Worm (Caenorhabditis elegans) whole organism, L1 larva: ENCODE results near the gene syx-2.

Experiments
- C16A3.4 ChIP-seq: fragments of 150-350 bp; optimal IDR thresholded peaks from 2 replicates; lab custom pipeline; 2014; ENCODE audit warnings: missing biosample characterization, missing genetic modification characterization
- C34B4.2 ChIP-seq: sonication (generic microtip); optimal IDR thresholded peaks from 2 replicates; lab custom pipeline; 2017; ENCODE audit warnings: mild to moderate bottlenecking, missing genetic modification characterization, missing compliant biosample characterization
- ama-1 ChIP-seq: fragments of 150-350 bp; optimal IDR thresholded peaks from 2 replicates; lab custom pipeline; 2014
- blmp-1 ChIP-seq: fragments of 150-350 bp; optimal IDR thresholded peaks from 2 replicates; lab custom pipeline; 2014; ENCODE audit warnings: missing biosample characterization, missing genetic modification characterization
- ceh-63 ChIP-seq: fragments of 200-800 bp; sonication (Bioruptor generic); optimal IDR thresholded peaks from 2 replicates; lab custom pipeline; 2018; ENCODE audit warnings: mild to moderate bottlenecking, missing genetic modification characterization, missing compliant biosample characterization
- ceh-8 ChIP-seq: fragments of 200-800 bp; sonication (Bioruptor generic); optimal IDR thresholded peaks from 2 replicates; lab custom pipeline; 2018; ENCODE audit warnings: mild to moderate bottlenecking, missing genetic modification characterization, moderate library complexity, missing compliant biosample characterization
- ceh-90 ChIP-seq: sonication (generic microtip); optimal IDR thresholded peaks from 2 replicates; lab custom pipeline; 2016; ENCODE audit warnings: missing genetic modification characterization, missing compliant biosample characterization
- ces-1 ChIP-seq: fragments of 150-350 bp; optimal IDR thresholded peaks from 2 replicates; lab custom pipeline; 2014; ENCODE audit warnings: missing biosample characterization, missing genetic modification reagents, missing genetic modification characterization
- dsc-1 ChIP-seq: sonication (generic microtip); optimal IDR thresholded peaks from 2 replicates; lab custom pipeline; 2016; ENCODE audit warnings: mild to moderate bottlenecking, missing genetic modification characterization, missing compliant biosample characterization
- egl-13 ChIP-seq: sonication (generic microtip); optimal IDR thresholded peaks from 2 replicates; lab custom pipeline; 2016; ENCODE audit warnings: missing genotype, missing genetic modification reagents, missing genetic modification characterization, missing compliant biosample characterization
- egl-27 ChIP-seq, 2 experiments: fragments of 150-350 bp in 1 of 2; sonication (generic microtip); optimal IDR thresholded peaks; 3 replicates each; lab custom pipeline; 2017 to 2018; ENCODE audit warnings: missing biosample characterization in 2 of 2, missing genetic modification characterization in 2 of 2, missing genetic modification reagents in 2 of 2
- elt-3 ChIP-seq, 6 experiments: fragments of 150-350 bp in 1 of 6; sonication (generic microtip); optimal IDR thresholded peaks; 2 replicates each; lab custom pipeline; 2017 to 2018; ENCODE audit warnings: missing biosample characterization in 6 of 6, missing genetic modification characterization in 6 of 6, inconsistent platforms in 1 of 6
- ets-5 ChIP-seq: fragments of 200-800 bp; sonication (Bioruptor generic); IDR thresholded peaks from 2 replicates; pipeline ENCODE4 v1.3.6; 2022; ENCODE audit warnings: missing genetic modification characterization, missing compliant biosample characterization
- fkh-10 ChIP-seq: sonication (generic microtip); optimal IDR thresholded peaks from 2 replicates; lab custom pipeline; 2017; ENCODE audit warnings: missing biosample characterization, missing genetic modification reagents, missing genetic modification characterization
- fkh-4 ChIP-seq: sonication (generic microtip); optimal IDR thresholded peaks from 2 replicates; lab custom pipeline; 2016; ENCODE audit warnings: missing compliant biosample characterization, missing genetic modification characterization, borderline replicate concordance
- hpl-2 ChIP-seq: fragments of 150-350 bp; optimal IDR thresholded peaks from 2 replicates; lab custom pipeline; 2014; ENCODE audit warnings: missing biosample characterization, missing genetic modification reagents, missing genetic modification characterization
- irx-1 ChIP-seq: sonication (generic microtip); optimal IDR thresholded peaks from 2 replicates; lab custom pipeline; 2016; ENCODE audit warnings: missing genetic modification characterization, missing compliant biosample characterization
- jun-1 ChIP-seq: fragments of 150-350 bp; optimal IDR thresholded peaks from 2 replicates; lab custom pipeline; 2014; ENCODE audit warnings: missing biosample characterization, missing genetic modification reagents, missing genetic modification characterization
- lin-14 ChIP-seq: fragments of 200-800 bp; sonication (Bioruptor generic); optimal IDR thresholded peaks from 2 replicates; lab custom pipeline; 2018; ENCODE audit warnings: mild to moderate bottlenecking, missing genetic modification characterization, moderate library complexity, missing compliant biosample characterization
- lin-35 ChIP-seq, 2 experiments: fragments of 150-350 bp; optimal IDR thresholded peaks; 2 replicates each; lab custom pipeline; 2014; ENCODE audit warnings: missing biosample characterization in 2 of 2, missing genetic modification characterization in 2 of 2, missing genetic modification reagents in 2 of 2
- lir-3 ChIP-seq: sonication (generic microtip); optimal IDR thresholded peaks from 2 replicates; lab custom pipeline; 2016; ENCODE audit warnings: mild to moderate bottlenecking, missing genetic modification characterization, moderate library complexity, missing compliant biosample characterization; ENCODE audit not compliant: poor library complexity
- lsy-2 ChIP-seq, 2 experiments: fragments of 150-350 bp; optimal IDR thresholded peaks; 2 replicates each; lab custom pipeline; 2014; ENCODE audit warnings: missing biosample characterization in 2 of 2, missing genetic modification characterization in 2 of 2
- mab-9 ChIP-seq: fragments of 200-800 bp; sonication (Bioruptor generic); IDR thresholded peaks from 2 replicates; pipeline ENCODE4 v1.3.6; 2022; ENCODE audit warnings: missing genetic modification reagents, missing genetic modification characterization, missing compliant biosample characterization
- mdl-1 ChIP-seq, 2 experiments: fragments of 150-350 bp; optimal IDR thresholded peaks; 2 replicates each; lab custom pipeline; 2014 to 2017; ENCODE audit warnings: missing biosample characterization in 2 of 2, missing genetic modification characterization in 2 of 2, inconsistent platforms in 1 of 2
- mef-2 ChIP-seq: fragments of 150-350 bp; optimal IDR thresholded peaks from 2 replicates; lab custom pipeline; 2014; ENCODE audit warnings: missing biosample characterization, missing genetic modification characterization
- nhr-12 ChIP-seq: sonication (generic microtip); optimal IDR thresholded peaks from 2 replicates; lab custom pipeline; 2017; ENCODE audit warnings: missing biosample characterization, missing genetic modification characterization
- nhr-19 ChIP-seq: fragments of 200-800 bp; sonication (Bioruptor generic); conservative IDR thresholded peaks from 2 replicates; pipeline ENCODE4 v1.3.6; 2022; ENCODE audit warnings: missing genetic modification characterization, missing compliant biosample characterization
- nhr-20 ChIP-seq: sonication (generic microtip); optimal IDR thresholded peaks from 2 replicates; lab custom pipeline; 2016; ENCODE audit warnings: mild to moderate bottlenecking, missing genetic modification characterization, missing compliant biosample characterization
- nhr-28 ChIP-seq: fragments of 150-350 bp; optimal IDR thresholded peaks from 2 replicates; lab custom pipeline; 2014; ENCODE audit warnings: missing biosample characterization, missing genetic modification characterization
- nhr-47 ChIP-seq: sonication (generic microtip); optimal IDR thresholded peaks from 2 replicates; lab custom pipeline; 2016; ENCODE audit warnings: mild to moderate bottlenecking, missing genetic modification characterization, moderate library complexity, missing compliant biosample characterization
- nhr-71 ChIP-seq: sonication (generic microtip); optimal IDR thresholded peaks from 2 replicates; lab custom pipeline; 2016; ENCODE audit warnings: mild to moderate bottlenecking, missing genetic modification characterization, moderate library complexity, missing compliant biosample characterization
- nhr-85 ChIP-seq: sonication (generic microtip); peaks from one replicate; lab custom pipeline; 2016; ENCODE audit warnings: missing genetic modification characterization, inconsistent platforms, missing compliant biosample characterization
- nhr-90 ChIP-seq: sonication (generic microtip); optimal IDR thresholded peaks from 2 replicates; lab custom pipeline; 2016; ENCODE audit warnings: mild to moderate bottlenecking, missing genetic modification characterization, missing compliant biosample characterization; ENCODE audit not compliant: poor library complexity
- pag-3 ChIP-seq: sonication (generic microtip); optimal IDR thresholded peaks from 2 replicates; lab custom pipeline; 2017; ENCODE audit warnings: missing genetic modification characterization, mild to moderate bottlenecking, missing compliant biosample characterization, antibody characterized with exemption, borderline replicate concordance; ENCODE audit not compliant: insufficient read depth
- pax-3 ChIP-seq: fragments of 200-800 bp; sonication (Bioruptor generic); optimal IDR thresholded peaks from 2 replicates; lab custom pipeline; 2018; ENCODE audit warnings: mild to moderate bottlenecking, missing genetic modification characterization, moderate library complexity, missing compliant biosample characterization
- rnt-1 ChIP-seq: sonication (generic microtip); optimal IDR thresholded peaks from 2 replicates; lab custom pipeline; 2016; ENCODE audit warnings: mild to moderate bottlenecking, missing genetic modification characterization, moderate library complexity, missing compliant biosample characterization
- skn-1 ChIP-seq: fragments of 150-350 bp; optimal IDR thresholded peaks from 2 replicates; lab custom pipeline; 2014; ENCODE audit warnings: missing biosample characterization, missing genetic modification characterization
- snpc-4 ChIP-seq: fragments of 150-350 bp; optimal IDR thresholded peaks from 2 replicates; lab custom pipeline; 2014; ENCODE audit warnings: missing biosample characterization, missing genetic modification characterization
- snu-23 ChIP-seq: sonication (generic microtip); optimal IDR thresholded peaks from 2 replicates; lab custom pipeline; 2016; ENCODE audit warnings: missing genetic modification characterization, missing compliant biosample characterization
- swsn-7 ChIP-seq: sonication (generic microtip); optimal IDR thresholded peaks from 2 replicates; lab custom pipeline; 2016; ENCODE audit warnings: missing genetic modification characterization, missing compliant biosample characterization
- tbx-2 ChIP-seq: sonication (generic microtip); optimal IDR thresholded peaks from 2 replicates; lab custom pipeline; 2016; ENCODE audit warnings: missing genetic modification characterization, missing compliant biosample characterization
- unc-130 ChIP-seq: fragments of 150-350 bp; optimal IDR thresholded peaks from 2 replicates; lab custom pipeline; 2017; ENCODE audit warnings: missing biosample characterization, missing genetic modification characterization, inconsistent platforms
- vab-15 ChIP-seq: sonication (generic microtip); optimal IDR thresholded peaks from 2 replicates; lab custom pipeline; 2017; ENCODE audit warnings: missing genotype, mild to moderate bottlenecking, missing genetic modification characterization, missing compliant biosample characterization
- ztf-11 ChIP-seq, 2 experiments: sonication (generic microtip); optimal IDR thresholded peaks; 2 replicates each; lab custom pipeline; 2016 to 2017; ENCODE audit warnings: missing genetic modification characterization in 2 of 2, missing biosample characterization in 1 of 2, missing compliant biosample characterization in 1 of 2
- ztf-4 ChIP-seq: fragments of 150-350 bp; optimal IDR thresholded peaks from 2 replicates; lab custom pipeline; 2014; ENCODE audit warnings: missing biosample characterization, missing genetic modification characterization

Gene syx-2

DNA sequence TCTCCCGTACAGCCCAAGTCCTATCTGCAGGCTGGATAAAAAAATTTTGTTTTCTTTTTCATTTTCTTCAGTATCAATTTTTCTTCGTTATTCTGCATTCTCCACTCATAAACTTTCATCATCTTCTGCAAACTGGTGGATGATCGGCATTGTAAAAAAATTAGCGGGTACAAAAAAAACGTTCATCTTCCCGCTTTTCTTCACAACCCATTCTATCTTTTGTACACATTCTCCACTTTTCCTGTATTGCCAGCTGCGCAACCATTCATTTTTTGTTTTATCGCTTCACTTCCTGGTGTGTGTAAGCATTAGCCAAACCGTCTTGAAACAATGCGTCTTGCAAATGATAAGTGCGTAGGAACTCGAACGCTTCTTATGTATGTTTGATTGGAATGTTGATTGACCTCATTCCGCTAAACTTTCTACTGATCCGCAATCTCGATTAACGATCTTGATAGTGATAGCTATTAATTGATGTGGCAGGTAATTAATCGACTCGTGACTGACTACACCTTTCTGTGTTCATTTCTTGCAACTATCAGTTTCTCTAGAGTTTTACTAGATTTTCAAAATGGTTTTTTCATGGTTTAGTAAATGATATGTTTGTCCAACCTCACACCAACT, 14.6 kb downstream of the syx-2 start (continued):
- no peak for TF ChIP-seq nhr-28 (tag; lab: Kevin White, UChicago)
- TF ChIP-seq C34B4.2, result no peak
- no peak for TF ChIP-seq ztf-11 (tag; optimal IDR thresholded peaks at IDR 0.05; lab: Kevin White, UChicago)
- no peak for TF ChIP-seq nhr-12
- peak; percentile 19 for TF ChIP-seq nhr-90
- no peak for TF ChIP-seq pax-3 (tag; lab: Kevin White, UChicago)
- TF ChIP-seq irx-1 (tag; lab: Kevin White, UChicago), result no peak
- no peak for TF ChIP-seq ces-1 (GFP tag; lab: Kevin White, UChicago)
- peak; percentile 52 for TF ChIP-seq vab-15 (tag; lab: Kevin White, UChicago)
- TF ChIP-seq skn-1 (tag; lab: Kevin White, UChicago), result no peak
- TF ChIP-seq tbx-2 (tag; lab: Kevin White, UChicago), result no peak
- TF ChIP-seq hpl-2 (GFP tag; lab: Kevin White, UChicago), result no peak

DNA sequence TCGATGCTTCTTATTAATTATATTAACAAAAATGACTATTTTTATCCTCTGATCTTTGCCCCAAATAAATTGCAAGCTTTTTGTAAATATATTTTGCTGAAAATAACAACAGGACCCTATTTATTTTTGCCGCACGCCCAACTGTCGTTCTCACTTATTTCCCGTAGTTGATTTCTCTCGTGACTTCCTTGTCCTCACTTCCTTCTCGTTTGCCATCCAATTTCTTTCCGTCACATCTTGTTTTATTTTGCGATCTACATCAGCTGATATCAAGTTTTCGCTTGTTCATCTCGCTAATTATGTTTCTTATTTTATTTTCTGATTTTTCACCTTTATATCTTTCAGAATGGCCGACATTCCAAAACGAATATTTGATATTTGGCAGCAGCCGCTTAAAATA, 15.4 kb downstream of the syx-2 start, which contains the start of gene F48F7.5:
Gene F48F7.5 (plus strand): TSS at position 340 of the 400 bp plus-strand sequence.
- TF ChIP-seq lin-14 (GFP tag; lab: Kevin White, UChicago) (peak; percentile 92), C34B4.2 (no peak), nhr-71 (tag; lab: Kevin White, UChicago) (peak; percentile 82), ceh-8 (GFP tag; lab: Kevin White, UChicago) (no peak), fkh-4 (tag; lab: Kevin White, UChicago) (no peak), unc-130 (tag; lab: Kevin White, UChicago) (peak; percentile 70), pag-3 (tag; lab: Kevin White, UChicago) (peak; percentile 96), rnt-1 (tag; lab: Kevin White, UChicago) (peak; percentile 50), C16A3.4 (tag; lab: Kevin White, UChicago) (peak; percentile 32), mab-9 (GFP tag; lab: Robert Waterston, UW) (no peak), egl-27 (tag; optimal IDR thresholded peaks at IDR 0.05; lab: Kevin White, UChicago) (no peak), vab-15 (tag; lab: Kevin White, UChicago) (peak; percentile 38), lir-3 (tag; lab: Kevin White, UChicago) (no peak), elt-3 (tag; optimal IDR thresholded peaks at IDR 0.05; lab: Kevin White, UChicago) (peak in 2 of 6 experiments; percentile 60 to 75), ceh-90 (tag; lab: Kevin White, UChicago) (no peak), nhr-19 (GFP tag; lab: Robert Waterston, UW) (peak; percentile 50), mdl-1 (tag; optimal IDR thresholded peaks at IDR 0.05; lab: Kevin White, UChicago) (peak in 1 of 2 experiments; percentile 56), jun-1 (no peak), snu-23 (GFP tag; lab: Kevin White, UChicago) (peak; percentile 72), nhr-85 (tag; lab: Kevin White, UChicago) (peak; percentile 90), lin-35 (GFP tag; optimal IDR thresholded peaks at IDR 0.05; lab: Kevin White, UChicago) (peak; percentile 9 to 45), dsc-1 (peak; percentile 27), mef-2 (tag; lab: Kevin White, UChicago) (peak; percentile 31), ces-1 (GFP tag; lab: Kevin White, UChicago) (no peak), ets-5 (GFP tag; lab: Robert Waterston, UW) (no peak), irx-1 (tag; lab: Kevin White, UChicago) (peak; percentile 13), ceh-63 (GFP tag; lab: Kevin White, UChicago) (no peak), tbx-2 (tag; lab: Kevin White, UChicago) (peak; percentile 64), swsn-7 (tag; lab: Kevin White, UChicago) (peak; percentile 37), lsy-2 (tag; optimal IDR thresholded peaks at IDR 0.05; lab: Kevin White, UChicago) (peak; percentile 19 to 29), nhr-20 (peak; percentile 81), skn-1 (tag; lab: Kevin White, UChicago) (peak; percentile 7), ztf-4 (tag; lab: Kevin White, UChicago) (peak; percentile 44), nhr-47 (peak; percentile 28), fkh-10 (GFP tag; lab: Kevin White, UChicago) (no peak), snpc-4 (no peak), ama-1 (lab: Kevin White, UChicago) (no peak), egl-13 (no peak), blmp-1 (tag; lab: Kevin White, UChicago) (peak; percentile 97)
